Fruit fly (Drosophila melanogaster): ENCODE measurements around the gene CG4325.

CG4325 gene

dm6 chrX:2083109-2083508 is 39.5 kb upstream of the CG4325 start (continued):
- TF ChIP-seq ci (GFP tag; IDR thresholded peaks at IDR 0.05), result peak; percentile 54; the same call in 2 of the 3 replicates
- peak; percentile 72 for TF ChIP-seq CG7786 (GFP tag; optimal IDR thresholded peaks at IDR 0.05)
- no peak for TF ChIP-seq Spps (tag; optimal IDR thresholded peaks at IDR 0.05)
- TF ChIP-seq Aef1 (GFP tag; IDR thresholded peaks at IDR 0.05), result peak; percentile 53; the same call in 2 of the 3 replicates
- peak; percentile 82 for TF ChIP-seq CG9817 (tag; optimal IDR thresholded peaks at IDR 0.05)
- peak; percentile 95 for TF ChIP-seq Med (GFP tag)
- TF ChIP-seq vfl (GFP tag; optimal IDR thresholded peaks at IDR 0.05), result peak; percentile 28
- peak; percentile 43; the same call in 1 of the 2 replicates for TF ChIP-seq CG14014 (GFP tag; IDR thresholded peaks at IDR 0.05)
- TF ChIP-seq stwl (tag; optimal IDR thresholded peaks at IDR 0.05), result no peak
- peak; percentile 32 for TF ChIP-seq Xbp1 (GFP tag; optimal IDR thresholded peaks at IDR 0.05)
- TF ChIP-seq pan (optimal IDR thresholded peaks at IDR 0.05), result no peak
- peak in 1 of 2 experiments; percentile 59 for TF ChIP-seq pan (GFP tag; optimal IDR thresholded peaks at IDR 0.05 in 1 of 2, IDR thresholded peaks at IDR 0.05 in 1 of 2)
- TF ChIP-seq CG4282 (GFP tag; optimal IDR thresholded peaks at IDR 0.05), result no peak
- no peak for TF ChIP-seq CG2199 (GFP tag; IDR thresholded peaks at IDR 0.05)
- no peak for TF ChIP-seq bbx (GFP tag; IDR thresholded peaks at IDR 0.05; ENCODE audit: partially characterized antibody)
- peak; percentile 62 for TF ChIP-seq CG16815 (GFP tag; optimal IDR thresholded peaks at IDR 0.05)
- no peak for TF ChIP-seq CG6254 (GFP tag; optimal IDR thresholded peaks at IDR 0.05)
- no peak for TF ChIP-seq MTF-1 (GFP tag; optimal IDR thresholded peaks at IDR 0.05; ENCODE audit: borderline replicate concordance)
- TF ChIP-seq luna (GFP tag; optimal IDR thresholded peaks at IDR 0.05), result peak; percentile 21
- no peak for TF ChIP-seq psq (GFP tag; optimal IDR thresholded peaks at IDR 0.05)
- TF ChIP-seq mirr (GFP tag; optimal IDR thresholded peaks at IDR 0.05), result peak; percentile 68
- TF ChIP-seq PHDP (tag; optimal IDR thresholded peaks at IDR 0.05), result peak; percentile 62
- TF ChIP-seq CG4820 (GFP tag; optimal IDR thresholded peaks at IDR 0.05), result no peak
- TF ChIP-seq D19B (GFP tag; optimal IDR thresholded peaks at IDR 0.05), result peak; percentile 48
- TF ChIP-seq CG34376 (GFP tag; optimal IDR thresholded peaks at IDR 0.05), result no peak
- TF ChIP-seq CG8478 (optimal IDR thresholded peaks at IDR 0.05), result no peak
- no peak for TF ChIP-seq trem (tag; optimal IDR thresholded peaks at IDR 0.05)
- TF ChIP-seq E2f2 (GFP tag; IDR thresholded peaks at IDR 0.05), result no peak; the same call in 1 of the 2 replicates
- peak; percentile 91 for TF ChIP-seq CG9932 (GFP tag; IDR thresholded peaks at IDR 0.05)
- TF ChIP-seq Asciz (GFP tag; optimal IDR thresholded peaks at IDR 0.05), result peak; percentile 2
- TF ChIP-seq CG6689 (GFP tag; IDR thresholded peaks at IDR 0.05), result peak; percentile 42; the same call in 1 of the 2 replicates
- TF ChIP-seq ham (GFP tag; IDR thresholded peaks at IDR 0.05), result no peak
- TF ChIP-seq Eip74EF (GFP tag; optimal IDR thresholded peaks at IDR 0.05), result no peak
- peak; percentile 59 for TF ChIP-seq ab (GFP tag; optimal IDR thresholded peaks at IDR 0.05)
- no peak for TF ChIP-seq CG2202 (tag; optimal IDR thresholded peaks at IDR 0.05)
- no peak for TF ChIP-seq gsb-n (tag; optimal IDR thresholded peaks at IDR 0.05)
- no peak for TF ChIP-seq HLHmδ (GFP tag; optimal IDR thresholded peaks at IDR 0.05)
- TF ChIP-seq Camta (GFP tag; optimal IDR thresholded peaks at IDR 0.05), result no peak
- peak; percentile 19 to 26 for TF ChIP-seq chif (GFP tag; optimal IDR thresholded peaks at IDR 0.05)
- no peak for TF ChIP-seq gce (GFP tag; IDR thresholded peaks at IDR 0.05)
- no peak for TF ChIP-seq CG8388 (GFP tag; optimal IDR thresholded peaks at IDR 0.05)
- no peak for TF ChIP-seq onecut (GFP tag; IDR thresholded peaks at IDR 0.05)
- TF ChIP-seq CG17612 (GFP tag; IDR thresholded peaks at IDR 0.05), result no peak
- TF ChIP-seq cg (GFP tag; optimal IDR thresholded peaks at IDR 0.05), result no peak
- 0 out of 2 replicates have a peak, but pooled peaks have one; percentile 41 for TF ChIP-seq CG14667 (GFP tag; IDR thresholded peaks at IDR 0.05)
- TF ChIP-seq CG1832 (GFP tag; optimal IDR thresholded peaks at IDR 0.05), result no peak
- peak; percentile 72; the same call in 1 of the 2 replicates for TF ChIP-seq NFAT (GFP tag; IDR thresholded peaks at IDR 0.05)
- TF ChIP-seq dan (GFP tag; IDR thresholded peaks at IDR 0.05), result no peak
- peak; percentile 4 for TF ChIP-seq CG11723 (GFP tag; optimal IDR thresholded peaks at IDR 0.05)
- peak; percentile 14 for TF ChIP-seq CG13894 (tag; optimal IDR thresholded peaks at IDR 0.05)
- peak; percentile 65 for TF ChIP-seq Meics (GFP tag; optimal IDR thresholded peaks at IDR 0.05)
- no peak for TF ChIP-seq CG3838 (GFP tag; optimal IDR thresholded peaks at IDR 0.05)
